Worm (Caenorhabditis elegans) whole organism, L4 larva: Measurements from ENCODE around the gene F42C5.6.

Experiments used
- ZK546.5 ChIP-seq, 2 experiments: sonication (generic microtip); optimal IDR thresholded peaks; 2 replicates each; lab custom pipeline; 2017; ENCODE audit warnings: missing biosample characterization in 2 of 2, missing genetic modification characterization in 2 of 2
- ces-1 ChIP-seq: fragments of 150-350 bp; sonication (generic microtip); optimal IDR thresholded peaks from 4 replicates; lab custom pipeline; 2014; ENCODE audit warnings: missing biosample characterization, missing genetic modification reagents, missing genetic modification characterization
- unc-39 ChIP-seq: sonication (generic microtip); optimal IDR thresholded peaks from 2 replicates; lab custom pipeline; 2017; ENCODE audit warnings: missing biosample characterization, missing genetic modification characterization
- ztf-11 ChIP-seq: fragments of 150-350 bp; optimal IDR thresholded peaks from 2 replicates; lab custom pipeline; 2014; ENCODE audit warnings: missing biosample characterization, missing genetic modification characterization

DNA sequence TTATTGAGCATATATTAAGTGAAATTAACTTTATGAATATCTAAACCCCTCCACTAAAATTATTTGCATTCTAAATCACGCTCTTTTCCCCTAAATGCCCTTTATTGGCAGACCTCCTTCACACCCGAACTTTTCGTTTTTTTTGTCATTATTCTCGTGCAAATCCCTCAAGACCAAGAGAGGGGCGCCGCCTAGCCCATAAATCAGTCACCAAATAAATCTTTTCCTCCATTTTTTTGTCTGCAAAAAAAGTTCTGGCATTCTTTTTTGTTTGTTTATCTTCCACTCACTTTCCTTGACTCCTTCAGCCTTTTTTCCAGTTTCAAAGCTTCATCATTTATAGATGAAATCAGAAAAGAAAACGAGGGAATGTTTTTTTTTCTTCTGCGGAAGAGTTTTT, 10.0 kb upstream of the F42C5.6 start:
- no peak for TF ChIP-seq ztf-11
- TF ChIP-seq ces-1 (GFP tag; lab: Kevin White, UChicago): no peak
- TF ChIP-seq unc-39: no peak
- TF ChIP-seq ZK546.5 (tag; optimal IDR thresholded peaks at IDR 0.05; lab: Kevin White, UChicago): no peak
